Fruit fly (Drosophila melanogaster): ENCODE measurements around the gene CG4360.

Gene CG4360

DNA sequence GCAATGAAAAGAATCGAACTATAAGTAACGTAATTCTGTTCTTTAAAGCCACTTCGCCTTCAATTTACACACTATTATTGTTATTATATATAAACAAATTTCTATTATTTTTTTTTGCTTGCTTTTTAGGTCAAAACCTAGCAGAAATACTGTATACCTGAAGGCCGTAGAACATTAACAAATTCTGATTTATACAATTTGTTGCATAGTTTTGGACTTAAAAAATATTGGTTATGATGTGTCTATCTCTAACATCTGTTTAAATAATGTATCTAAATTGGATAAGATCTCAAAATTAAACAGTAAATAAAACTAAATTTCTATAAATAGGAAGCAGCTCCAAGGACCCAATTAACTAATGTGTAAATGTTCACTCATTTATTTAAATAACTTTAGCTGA lies 22.0 kb downstream of the CG4360 start:
- no peak for TF ChIP-seq ato (GFP tag; IDR thresholded peaks at IDR 0.05; ENCODE audit: partially characterized antibody)
- no peak for TF ChIP-seq Blimp-1 (GFP tag; optimal IDR thresholded peaks at IDR 0.05)
- no peak for TF ChIP-seq CG2678 (tag; optimal IDR thresholded peaks at IDR 0.05)
- TF ChIP-seq Tbp (GFP tag; optimal IDR thresholded peaks at IDR 0.05) = no peak
- no peak for TF ChIP-seq Dll (GFP tag; IDR thresholded peaks at IDR 0.05; ENCODE audit: partially characterized antibody)
- no peak for TF ChIP-seq danr (GFP tag; IDR thresholded peaks at IDR 0.05)
- no peak for TF ChIP-seq CG17359 (tag; optimal IDR thresholded peaks at IDR 0.05)
- no peak for TF ChIP-seq slp2 (GFP tag; optimal IDR thresholded peaks at IDR 0.05)
- TF ChIP-seq CG31365 (tag; optimal IDR thresholded peaks at IDR 0.05) = no peak
- TF ChIP-seq aop (GFP tag; IDR thresholded peaks at IDR 0.05) = no peak
- no peak for TF ChIP-seq CG10431 (GFP tag; optimal IDR thresholded peaks at IDR 0.05)
- no peak for TF ChIP-seq Asciz (GFP tag; optimal IDR thresholded peaks at IDR 0.05)
- TF ChIP-seq sima (GFP tag; optimal IDR thresholded peaks at IDR 0.05) = no peak
- no peak for TF ChIP-seq CG12219 (GFP tag; optimal IDR thresholded peaks at IDR 0.05)
- TF ChIP-seq exex (tag; optimal IDR thresholded peaks at IDR 0.05) = no peak
- TF ChIP-seq CG4730 (GFP tag; IDR thresholded peaks at IDR 0.05) = no peak
- no peak for TF ChIP-seq CG31388 (GFP tag; optimal IDR thresholded peaks at IDR 0.05)
- TF ChIP-seq pb (GFP tag; optimal IDR thresholded peaks at IDR 0.05) = no peak

DNA sequence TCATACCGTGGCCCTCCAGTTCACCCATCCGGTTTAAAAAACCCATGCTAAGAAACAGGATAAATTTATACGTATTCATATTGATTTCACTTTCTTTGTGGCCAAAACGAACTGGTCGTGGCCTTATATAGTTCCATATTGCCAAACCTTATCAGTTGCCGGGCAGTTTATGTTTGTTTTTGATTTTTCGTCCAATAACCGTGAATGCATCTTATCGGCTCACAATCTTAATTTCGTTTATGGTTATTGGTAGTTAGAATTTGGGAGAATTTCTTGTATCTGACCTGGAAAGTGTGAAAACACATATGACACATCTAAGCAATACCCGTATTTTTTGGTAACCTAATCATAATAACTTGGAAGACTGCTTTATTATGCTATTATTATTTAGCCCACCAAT lies 22.9 kb downstream of the CG4360 start, which contains the start of gene CG4367:
Gene CG4367, minus strand, starts transcription at position 101 of the 400 bp plus-strand sequence.
- TF ChIP-seq CG9817 (tag; optimal IDR thresholded peaks at IDR 0.05) = no peak
- peak; percentile 26 for TF ChIP-seq CG34376 (GFP tag; optimal IDR thresholded peaks at IDR 0.05)
- no peak for TF ChIP-seq CG10654 (GFP tag; optimal IDR thresholded peaks at IDR 0.05)
- no peak for TF ChIP-seq CG8290 (GFP tag; optimal IDR thresholded peaks at IDR 0.05)
- TF ChIP-seq CG8290 (tag; optimal IDR thresholded peaks at IDR 0.05) = no peak
- no peak for TF ChIP-seq tna (GFP tag; IDR thresholded peaks at IDR 0.05; ENCODE audit: partially characterized antibody)
- no peak for TF ChIP-seq Optix (GFP tag; IDR thresholded peaks at IDR 0.05)

DNA sequence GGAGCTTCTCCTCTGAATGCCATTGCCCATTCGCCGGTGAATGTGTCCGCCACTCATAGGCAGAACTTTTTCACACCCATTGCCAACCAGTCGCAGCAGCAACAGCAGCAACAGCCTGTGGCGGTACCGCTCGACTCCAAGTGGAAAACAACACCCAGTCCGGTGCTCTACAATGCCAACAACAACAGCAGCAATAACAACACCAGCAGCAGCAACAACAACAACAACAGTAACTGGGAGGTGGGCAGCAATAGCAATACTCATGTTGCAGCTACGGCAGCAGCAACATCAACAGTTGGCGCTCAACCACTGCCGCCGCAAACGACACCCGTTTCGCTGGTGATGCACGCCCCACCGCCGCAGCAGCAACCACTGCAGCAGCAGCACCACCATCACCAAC lies 34.1 kb downstream of the CG4360 start:
- TF ChIP-seq bbx (GFP tag; IDR thresholded peaks at IDR 0.05; ENCODE audit: partially characterized antibody) (0 out of 2 replicates have a peak, but pooled peaks have one; percentile 25), zen2 (GFP tag; IDR thresholded peaks at IDR 0.05; ENCODE audit: partially characterized antibody) (0 out of 3 replicates have a peak, but pooled peaks have one; percentile 12), CG14965 (GFP tag; optimal IDR thresholded peaks at IDR 0.05; ENCODE audit: borderline replicate concordance) (no peak), CG4360 (GFP tag; IDR thresholded peaks at IDR 0.05) (peak; percentile 77)

DNA sequence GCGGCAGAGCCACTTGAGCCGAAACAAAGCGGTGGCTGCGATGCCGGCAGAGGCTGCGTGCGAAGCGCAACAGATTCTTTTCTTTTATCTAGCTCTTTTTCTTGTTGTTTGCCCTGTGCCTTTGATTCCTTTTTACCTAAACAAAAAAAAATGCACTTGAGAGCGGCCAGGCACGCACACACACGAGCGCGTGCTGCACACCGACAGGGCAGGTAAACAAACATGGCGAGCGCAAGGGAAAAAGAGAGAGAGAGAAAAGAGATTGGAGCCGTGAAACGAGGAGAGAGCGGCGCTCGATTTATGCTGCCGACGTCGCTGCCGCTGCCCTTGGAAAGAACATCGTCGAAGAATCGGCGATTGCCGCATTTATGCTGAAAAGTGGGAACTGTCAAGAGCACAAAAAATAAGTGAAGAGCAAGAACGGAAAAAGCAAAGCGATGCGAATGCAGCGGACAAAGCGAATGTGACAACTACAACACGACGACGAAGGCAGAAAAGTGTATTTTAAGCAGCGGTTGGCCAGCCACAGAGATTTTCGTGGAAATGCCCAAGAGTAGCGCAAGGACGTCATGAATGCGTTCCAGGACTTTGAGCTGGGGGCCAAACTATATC lies 34.8 kb downstream of the CG4360 start:
- TF ChIP-seq Trl (optimal IDR thresholded peaks at IDR 0.05) (peak; percentile 52 to 88), Trl (GFP tag; optimal IDR thresholded peaks at IDR 0.05) (no peak), CG14860 (GFP tag; IDR thresholded peaks at IDR 0.05; ENCODE audit: partially characterized antibody) (0 out of 3 replicates have a peak, but pooled peaks have one; percentile 9), seq (GFP tag; IDR thresholded peaks at IDR 0.05) (no peak), Scr (GFP tag; IDR thresholded peaks at IDR 0.05; ENCODE audit: partially characterized antibody) (peak; percentile 37; the same call in 1 of the 2 replicates), phol (tag; optimal IDR thresholded peaks at IDR 0.05) (peak; percentile 52), Pdp1 (GFP tag; optimal IDR thresholded peaks at IDR 0.05) (peak in 1 of 2 experiments; percentile 40), CG8765 (GFP tag; IDR thresholded peaks at IDR 0.05) (0 out of 2 replicates have a peak, but pooled peaks have one; percentile 2), cad (GFP tag; optimal IDR thresholded peaks at IDR 0.05) (peak; percentile 72), kni (GFP tag; optimal IDR thresholded peaks at IDR 0.05) (peak; percentile 86), sna (GFP tag; IDR thresholded peaks at IDR 0.05; ENCODE audit: partially characterized antibody) (no peak), Doc3 (GFP tag; IDR thresholded peaks at IDR 0.05; ENCODE audit: partially characterized antibody) (0 out of 3 replicates have a peak, but pooled peaks have one; percentile 14), CG15696 (tag; optimal IDR thresholded peaks at IDR 0.05) (no peak), CG1832 (GFP tag; optimal IDR thresholded peaks at IDR 0.05) (peak; percentile 26), Ets65A (GFP tag) (no peak), chinmo (GFP tag; IDR thresholded peaks at IDR 0.05; ENCODE audit: partially characterized antibody) (0 out of 4 replicates have a peak, but pooled peaks have one; percentile 71), CG12942 (GFP tag; optimal IDR thresholded peaks at IDR 0.05) (no peak)

Measured in whole organism, embryonic.